Worm (Caenorhabditis elegans) whole organism, early embryonic: Measurements from ENCODE around the gene Y43F8C.15.

ENCODE experiments used
- B0310.2 ChIP-seq: sonication (generic microtip); optimal IDR thresholded peaks from 2 replicates; lab custom pipeline; 2016; ENCODE audit warnings: mild to moderate bottlenecking, missing genetic modification characterization, missing compliant biosample characterization
- aly-1 ChIP-seq: sonication (generic microtip); optimal IDR thresholded peaks from 2 replicates; lab custom pipeline; 2016; ENCODE audit warnings: missing genetic modification characterization, missing compliant biosample characterization
- ama-1 ChIP-seq: fragments of 150-350 bp; optimal IDR thresholded peaks from 2 replicates; lab custom pipeline; 2014
- ceh-13 ChIP-seq: fragments of 200-800 bp; sonication (Bioruptor generic); optimal IDR thresholded peaks from 2 replicates; lab custom pipeline; 2018; ENCODE audit warnings: mild to moderate bottlenecking, missing genetic modification characterization, missing compliant biosample characterization
- ets-7 ChIP-seq: sonication (generic microtip); optimal IDR thresholded peaks from 2 replicates; lab custom pipeline; 2016; ENCODE audit warnings: missing genotype, missing genetic modification characterization, missing compliant biosample characterization
- flt-1 ChIP-seq: fragments of 200-800 bp; sonication (Bioruptor generic); IDR thresholded peaks from 2 replicates; pipeline ENCODE4 v1.3.6; 2022; ENCODE audit warnings: missing genetic modification characterization, missing compliant biosample characterization
- hnd-1 ChIP-seq: sonication (generic microtip); optimal IDR thresholded peaks from 2 replicates; lab custom pipeline; 2016; ENCODE audit warnings: missing genetic modification characterization, missing compliant biosample characterization
- pes-1 ChIP-seq: fragments of 200-800 bp; sonication (Bioruptor generic); IDR thresholded peaks from 2 replicates; pipeline ENCODE4 v1.3.6; 2022; ENCODE audit warnings: missing genetic modification reagents, missing genetic modification characterization, missing compliant biosample characterization
- sea-1 ChIP-seq: fragments of 200-800 bp; sonication (Bioruptor generic); conservative IDR thresholded peaks from 2 replicates; pipeline ENCODE4 v1.3.6; 2022; ENCODE audit warnings: missing genetic modification characterization, missing compliant biosample characterization
- tbx-37 ChIP-seq: fragments of 200-800 bp; sonication (Bioruptor generic); conservative IDR thresholded peaks from 2 replicates; pipeline ENCODE4 v1.3.6; 2022; ENCODE audit warnings: missing genetic modification reagents, missing genetic modification characterization, missing compliant biosample characterization

ce11 chrV:19738117-19738516, 27.7 kb upstream of the Y43F8C.15 start, which contains the start of gene fbxa-131:
- TF ChIP-seq aly-1 (tag; lab: Kevin White, UChicago): no peak
- no peak for TF ChIP-seq hnd-1 (tag; lab: Kevin White, UChicago)
- TF ChIP-seq flt-1 (GFP tag; lab: Robert Waterston, UW): no peak
- no peak for TF ChIP-seq sea-1
- TF ChIP-seq pes-1 (GFP tag; lab: Robert Waterston, UW): no peak
- TF ChIP-seq B0310.2 (tag; lab: Kevin White, UChicago): no peak
- no peak for TF ChIP-seq ama-1 (lab: Kevin White, UChicago)
- no peak for TF ChIP-seq tbx-37 (GFP tag; lab: Robert Waterston, UW)
- no peak for TF ChIP-seq ceh-13
- no peak for TF ChIP-seq ets-7
